Worm (Caenorhabditis elegans): Measurements from ENCODE around the gene nspc-15.

DNA sequence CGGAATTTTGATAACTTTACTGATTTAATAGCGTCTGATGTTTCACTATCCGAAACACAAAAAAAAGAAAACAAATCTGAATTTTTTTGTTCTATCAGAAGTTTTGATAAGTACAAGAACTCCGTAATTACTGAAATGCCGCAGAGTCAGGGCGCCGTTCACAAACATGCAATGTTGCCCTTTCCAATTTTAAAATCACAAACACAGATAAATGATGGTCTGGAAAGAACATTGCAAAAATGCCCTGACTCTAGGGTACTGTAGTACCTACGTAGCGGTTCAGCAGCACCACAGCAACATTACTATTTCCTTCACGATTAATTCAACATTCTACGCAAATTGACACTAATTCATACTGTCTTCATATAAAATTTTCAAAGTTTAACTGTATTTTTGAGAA lies 46.0 kb downstream of the nspc-15 start:
- TF ChIP-seq fos-1 (tag; optimal IDR thresholded peaks at IDR 0.05) (no peak), snpc-4 (tag; optimal IDR thresholded peaks at IDR 0.05) (no peak), ceh-82 (tag; optimal IDR thresholded peaks at IDR 0.05) (no peak), nhr-76 (tag; optimal IDR thresholded peaks at IDR 0.05) (no peak), tbx-2 (tag; optimal IDR thresholded peaks at IDR 0.05) (no peak), pqm-1 (tag; optimal IDR thresholded peaks at IDR 0.05) (no peak), ceh-9 (tag; optimal IDR thresholded peaks at IDR 0.05) (no peak), elt-2 (tag; optimal IDR thresholded peaks at IDR 0.05) (no peak), pha-4 (tag; optimal IDR thresholded peaks at IDR 0.05) (no peak), elt-3 (tag; optimal IDR thresholded peaks at IDR 0.05) (no peak)

Data from whole organism, L3 larva.